Worm (Caenorhabditis elegans) whole organism, early embryonic: Measurements from ENCODE around the gene hrpl-1.

Source experiments
- B0310.2 ChIP-seq: sonication (generic microtip); optimal IDR thresholded peaks from 2 replicates; lab custom pipeline; 2016; ENCODE audit warnings: mild to moderate bottlenecking, missing genetic modification characterization, missing compliant biosample characterization
- F13C5.2 ChIP-seq: sonication (generic microtip); optimal IDR thresholded peaks from 2 replicates; lab custom pipeline; 2017; ENCODE audit warnings: mild to moderate bottlenecking, missing genetic modification characterization, inconsistent platforms, missing compliant biosample characterization
- aly-1 ChIP-seq: sonication (generic microtip); optimal IDR thresholded peaks from 2 replicates; lab custom pipeline; 2016; ENCODE audit warnings: missing genetic modification characterization, missing compliant biosample characterization
- ama-1 ChIP-seq: fragments of 150-350 bp; optimal IDR thresholded peaks from 2 replicates; lab custom pipeline; 2014
- ceh-13 ChIP-seq: fragments of 200-800 bp; sonication (Bioruptor generic); optimal IDR thresholded peaks from 2 replicates; lab custom pipeline; 2018; ENCODE audit warnings: mild to moderate bottlenecking, missing genetic modification characterization, missing compliant biosample characterization
- ceh-36 ChIP-seq: sonication (generic microtip); optimal IDR thresholded peaks from 2 replicates; lab custom pipeline; 2016; ENCODE audit warnings: missing genetic modification characterization, inconsistent platforms, missing compliant biosample characterization
- ets-7 ChIP-seq: sonication (generic microtip); optimal IDR thresholded peaks from 2 replicates; lab custom pipeline; 2016; ENCODE audit warnings: missing genotype, missing genetic modification characterization, missing compliant biosample characterization
- flt-1 ChIP-seq: fragments of 200-800 bp; sonication (Bioruptor generic); IDR thresholded peaks from 2 replicates; pipeline ENCODE4 v1.3.6; 2022; ENCODE audit warnings: missing genetic modification characterization, missing compliant biosample characterization
- hmbx-1 ChIP-seq: sonication (generic microtip); optimal IDR thresholded peaks from 2 replicates; lab custom pipeline; 2016; ENCODE audit warnings: mild to moderate bottlenecking, missing genetic modification characterization, missing compliant biosample characterization
- hmg-4 ChIP-seq: fragments of 200-800 bp; sonication (Bioruptor generic); optimal IDR thresholded peaks from 2 replicates; lab custom pipeline; 2018; ENCODE audit warnings: mild to moderate bottlenecking, missing genetic modification characterization, missing compliant biosample characterization
- hnd-1 ChIP-seq: sonication (generic microtip); optimal IDR thresholded peaks from 2 replicates; lab custom pipeline; 2016; ENCODE audit warnings: missing genetic modification characterization, missing compliant biosample characterization
- pes-1 ChIP-seq: fragments of 200-800 bp; sonication (Bioruptor generic); IDR thresholded peaks from 2 replicates; pipeline ENCODE4 v1.3.6; 2022; ENCODE audit warnings: missing genetic modification reagents, missing genetic modification characterization, missing compliant biosample characterization
- scrt-1 ChIP-seq: fragments of 200-800 bp; sonication (Bioruptor generic); IDR thresholded peaks from 2 replicates; pipeline ENCODE4 v1.3.6; 2022; ENCODE audit warnings: missing genetic modification characterization, missing compliant biosample characterization
- sea-1 ChIP-seq: fragments of 200-800 bp; sonication (Bioruptor generic); conservative IDR thresholded peaks from 2 replicates; pipeline ENCODE4 v1.3.6; 2022; ENCODE audit warnings: missing genetic modification characterization, missing compliant biosample characterization
- tbx-11 ChIP-seq: fragments of 200-800 bp; sonication (Bioruptor generic); IDR thresholded peaks from 2 replicates; pipeline ENCODE4 v1.3.6; 2022; ENCODE audit warnings: missing genetic modification characterization, missing compliant biosample characterization
- tbx-37 ChIP-seq: fragments of 200-800 bp; sonication (Bioruptor generic); conservative IDR thresholded peaks from 2 replicates; pipeline ENCODE4 v1.3.6; 2022; ENCODE audit warnings: missing genetic modification reagents, missing genetic modification characterization, missing compliant biosample characterization
- tra-4 ChIP-seq: sonication (generic microtip); optimal IDR thresholded peaks from 2 replicates; lab custom pipeline; 2017; ENCODE audit warnings: missing genetic modification characterization, missing compliant biosample characterization

Gene hrpl-1

ce11 chrII:6913309-6913708, 14.8 kb downstream of the hrpl-1 start, which contains the start of gene cyn-10:
cyn-10 (minus strand) TSS chrII:6913365.
- no peak for TF ChIP-seq pes-1 (GFP tag; lab: Robert Waterston, UW)
- no peak for TF ChIP-seq B0310.2 (tag; lab: Kevin White, UChicago)
- TF ChIP-seq flt-1 (GFP tag; lab: Robert Waterston, UW): no peak; the same call in 1 of the 2 replicates
- no peak for TF ChIP-seq tra-4 (tag; lab: Kevin White, UChicago)
- peak; percentile 75 for TF ChIP-seq scrt-1 (GFP tag; lab: Robert Waterston, UW)
- TF ChIP-seq ama-1 (lab: Kevin White, UChicago): no peak
- peak; percentile 3 for TF ChIP-seq ceh-13 (GFP tag; lab: Kevin White, UChicago)
- no peak; the same call in 1 of the 2 replicates for TF ChIP-seq tbx-11 (GFP tag; lab: Robert Waterston, UW)
- TF ChIP-seq hmg-4 (GFP tag; lab: Kevin White, UChicago): no peak
- no peak for TF ChIP-seq hmbx-1 (tag; lab: Kevin White, UChicago)
- no peak for TF ChIP-seq aly-1 (tag; lab: Kevin White, UChicago)
- no peak for TF ChIP-seq ets-7 (tag; lab: Kevin White, UChicago)
- TF ChIP-seq F13C5.2: no peak
- TF ChIP-seq ceh-36 (tag; lab: Kevin White, UChicago): no peak
- peak; percentile 68; the same call in 1 of the 2 replicates for TF ChIP-seq sea-1 (GFP tag; lab: Robert Waterston, UW)
- TF ChIP-seq hnd-1 (tag; lab: Kevin White, UChicago): peak; percentile 35
- TF ChIP-seq tbx-37 (GFP tag; lab: Robert Waterston, UW): peak; percentile 97

- TF ChIP-seq ceh-13 (GFP tag; lab: Kevin White, UChicago) (no peak), scrt-1 (GFP tag; lab: Robert Waterston, UW) (no peak), hmbx-1 (tag; lab: Kevin White, UChicago) (no peak), ama-1 (lab: Kevin White, UChicago) (no peak), aly-1 (tag; lab: Kevin White, UChicago) (no peak), tbx-37 (GFP tag; lab: Robert Waterston, UW) (no peak), flt-1 (GFP tag; lab: Robert Waterston, UW) (no peak), B0310.2 (tag; lab: Kevin White, UChicago) (no peak), ceh-36 (tag; lab: Kevin White, UChicago) (no peak), F13C5.2 (no peak), tra-4 (tag; lab: Kevin White, UChicago) (no peak), pes-1 (GFP tag; lab: Robert Waterston, UW) (no peak), tbx-11 (GFP tag; lab: Robert Waterston, UW) (no peak), hnd-1 (tag; lab: Kevin White, UChicago) (no peak), hmg-4 (GFP tag; lab: Kevin White, UChicago) (no peak)
These were observed 17.3 kb downstream of the hrpl-1 start, which contains the start of gene B0252.8 for ce11 chrII:6915875-6916274. B0252.8 (plus strand) TSS chrII:6916166.

DNA sequence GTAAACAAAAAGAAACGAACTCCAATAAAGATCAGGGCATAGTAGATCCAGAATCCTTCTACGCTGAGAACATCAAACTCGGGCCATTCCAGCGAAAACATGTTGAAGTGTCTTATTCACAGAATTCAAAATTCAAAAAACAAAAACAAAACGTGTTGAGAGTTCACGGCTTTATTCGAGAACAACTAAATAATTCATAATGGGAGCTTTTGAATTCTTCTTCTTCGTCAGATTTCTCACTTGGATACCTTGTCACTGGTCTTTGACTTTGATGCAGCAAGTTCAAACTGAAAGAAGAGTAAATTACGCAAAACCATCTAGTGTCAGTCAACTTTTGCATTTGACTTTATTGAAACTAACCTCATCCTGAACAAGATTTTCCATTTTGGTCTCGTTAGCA, 19.2 kb downstream of the hrpl-1 start, which contains the start of gene B0252.11:
Gene B0252.11 (minus strand): TSS at position 101 of the 400 bp plus-strand sequence.
- TF ChIP-seq hmg-4 (GFP tag; lab: Kevin White, UChicago) (no peak), ceh-13 (GFP tag; lab: Kevin White, UChicago) (no peak), sea-1 (GFP tag; lab: Robert Waterston, UW) (no peak), aly-1 (tag; lab: Kevin White, UChicago) (no peak), tra-4 (tag; lab: Kevin White, UChicago) (no peak), ama-1 (lab: Kevin White, UChicago) (no peak), ets-7 (tag; lab: Kevin White, UChicago) (no peak), flt-1 (GFP tag; lab: Robert Waterston, UW) (no peak), tbx-11 (GFP tag; lab: Robert Waterston, UW) (no peak), tbx-37 (GFP tag; lab: Robert Waterston, UW) (no peak), F13C5.2 (no peak), hnd-1 (tag; lab: Kevin White, UChicago) (no peak), B0310.2 (tag; lab: Kevin White, UChicago) (no peak), hmbx-1 (tag; lab: Kevin White, UChicago) (no peak), scrt-1 (GFP tag; lab: Robert Waterston, UW) (no peak), pes-1 (GFP tag; lab: Robert Waterston, UW) (no peak), ceh-36 (tag; lab: Kevin White, UChicago) (no peak)

DNA sequence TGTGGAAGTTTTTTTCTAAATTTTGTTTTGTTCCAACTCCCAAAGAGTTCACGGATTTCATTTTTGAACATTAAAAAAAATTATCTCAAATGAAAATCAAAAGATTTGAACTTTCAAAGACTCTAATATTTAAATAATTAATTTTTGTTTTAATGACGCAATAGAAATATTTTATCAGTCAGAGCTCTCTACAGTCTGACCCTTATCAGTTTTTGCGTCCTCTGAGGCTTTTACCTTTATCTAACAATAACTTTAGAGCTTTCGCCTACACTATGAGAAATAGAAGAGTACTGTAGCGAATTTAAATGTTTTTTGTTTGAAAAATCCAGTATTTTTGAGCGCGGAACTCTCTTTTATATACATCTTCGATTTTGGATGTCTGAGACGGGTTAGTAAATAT, 20.3 kb downstream of the hrpl-1 start, which contains the start of gene B0252.5:
Gene B0252.5 (minus strand): TSS at position 17 of the 400 bp plus-strand sequence.
- TF ChIP-seq hmg-4 (GFP tag; lab: Kevin White, UChicago) (no peak), hnd-1 (tag; lab: Kevin White, UChicago) (no peak), flt-1 (GFP tag; lab: Robert Waterston, UW) (no peak), ceh-36 (tag; lab: Kevin White, UChicago) (no peak), ama-1 (lab: Kevin White, UChicago) (no peak), aly-1 (tag; lab: Kevin White, UChicago) (no peak), tra-4 (tag; lab: Kevin White, UChicago) (no peak), B0310.2 (tag; lab: Kevin White, UChicago) (no peak), ets-7 (tag; lab: Kevin White, UChicago) (no peak), scrt-1 (GFP tag; lab: Robert Waterston, UW) (no peak)

DNA sequence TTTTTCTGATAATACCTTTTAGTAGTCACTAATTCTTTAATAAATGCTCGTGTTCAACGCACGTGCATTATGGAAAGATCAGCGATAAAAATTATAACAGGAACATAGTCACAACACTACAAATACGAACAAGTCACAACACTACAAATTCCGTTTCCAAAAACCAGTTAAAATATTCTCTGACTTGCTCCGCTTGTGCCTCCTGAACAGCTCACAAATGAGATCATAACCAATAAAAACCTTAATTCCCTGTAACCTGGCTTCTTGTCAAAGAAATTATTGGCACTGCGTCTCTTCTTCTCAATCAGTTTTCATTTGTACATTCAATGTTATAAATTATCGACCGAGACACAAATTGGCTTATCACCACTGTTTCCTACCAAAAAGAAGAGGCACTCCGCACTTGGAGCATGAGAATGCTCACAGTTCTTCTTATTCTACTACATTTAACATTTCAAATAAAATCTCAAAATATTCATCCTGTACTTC, 20.9 kb downstream of the hrpl-1 start, which contains the start of gene B0252.1:
Gene B0252.1 (plus strand): TSS at position 318 of the 489 bp plus-strand sequence.
- TF ChIP-seq F13C5.2: no peak
- no peak for TF ChIP-seq ama-1 (lab: Kevin White, UChicago)
- no peak for TF ChIP-seq aly-1 (tag; lab: Kevin White, UChicago)

- TF ChIP-seq aly-1 (tag; lab: Kevin White, UChicago): no peak
- TF ChIP-seq hmg-4 (GFP tag; lab: Kevin White, UChicago): no peak
- no peak for TF ChIP-seq B0310.2 (tag; lab: Kevin White, UChicago)
- no peak for TF ChIP-seq F13C5.2
- no peak for TF ChIP-seq tbx-11 (GFP tag; lab: Robert Waterston, UW)
- no peak for TF ChIP-seq hnd-1 (tag; lab: Kevin White, UChicago)
- no peak for TF ChIP-seq ama-1 (lab: Kevin White, UChicago)
- TF ChIP-seq ets-7 (tag; lab: Kevin White, UChicago): no peak
These were observed 25.3 kb downstream of the hrpl-1 start for ce11 chrII:6923792-6924191.
